Worm (Caenorhabditis elegans) whole organism, young adult: Measurements from ENCODE around the gene srw-98.

ENCODE experiments used
- B0019.2 ChIP-seq: fragments of 200-800 bp; sonication (Bioruptor generic); conservative IDR thresholded peaks from 2 replicates; pipeline ENCODE4 v1.3.6; 2022; ENCODE audit warnings: missing genetic modification reagents, missing genetic modification characterization, missing compliant biosample characterization
- C17E4.6 ChIP-seq: fragments of 200-800 bp; sonication (Bioruptor generic); IDR thresholded peaks from 2 replicates; pipeline ENCODE4 v1.3.6; 2022; ENCODE audit warnings: missing genetic modification reagents, missing genetic modification characterization, missing compliant biosample characterization
- F49E8.2 ChIP-seq: sonication (generic microtip); optimal IDR thresholded peaks from 3 replicates; lab custom pipeline; 2017; ENCODE audit warnings: missing genetic modification characterization, mild to moderate bottlenecking, missing compliant biosample characterization, antibody characterized with exemption, moderate library complexity; ENCODE audit not compliant: insufficient read depth
- F57C9.4 ChIP-seq: sonication (generic microtip); optimal IDR thresholded peaks from 2 replicates; lab custom pipeline; 2017; ENCODE audit warnings: mild to moderate bottlenecking, missing genetic modification characterization, missing compliant biosample characterization
- K12H6.12 ChIP-seq: fragments of 200-800 bp; sonication (Bioruptor generic); optimal IDR thresholded peaks from 2 replicates; lab custom pipeline; 2018; ENCODE audit warnings: mild to moderate bottlenecking, missing genetic modification characterization, missing compliant biosample characterization
- Y56A3A.18 ChIP-seq: fragments of 200-800 bp; sonication (Bioruptor generic); IDR thresholded peaks from 2 replicates; pipeline ENCODE4 v1.3.6; 2022; ENCODE audit warnings: missing genetic modification reagents, missing genetic modification characterization, missing compliant biosample characterization
- Y67H2A.10 ChIP-seq: fragments of 200-800 bp; sonication (Bioruptor generic); conservative IDR thresholded peaks from 2 replicates; pipeline ENCODE4 v1.3.6; 2022; ENCODE audit warnings: missing genetic modification reagents, missing genetic modification characterization, missing compliant biosample characterization
- ama-1 ChIP-seq, 3 experiments: fragments of 150-350 bp in 1 of 3; sonication (generic microtip) in 2 of 3; optimal IDR thresholded peaks; 2 replicates each; lab custom pipeline; 2014 to 2018; ENCODE audit warnings: missing biosample characterization in 2 of 3, missing genetic modification characterization in 2 of 3, missing genetic modification reagents in 2 of 3
- attf-3 ChIP-seq: fragments of 200-800 bp; sonication (Bioruptor generic); conservative IDR thresholded peaks from 2 replicates; pipeline ENCODE4 v1.3.6; 2022; ENCODE audit warnings: missing genetic modification reagents, missing genetic modification characterization, missing compliant biosample characterization
- attf-5 ChIP-seq: fragments of 200-800 bp; sonication (Bioruptor generic); optimal IDR thresholded peaks from 2 replicates; lab custom pipeline; 2018; ENCODE audit warnings: mild to moderate bottlenecking, missing genetic modification characterization, missing compliant biosample characterization
- bed-1 ChIP-seq: fragments of 200-800 bp; sonication (Bioruptor generic); IDR thresholded peaks from 2 replicates; pipeline ENCODE4 v1.3.6; 2022; ENCODE audit warnings: missing genetic modification reagents, missing genetic modification characterization, missing compliant biosample characterization
- bed-2 ChIP-seq: fragments of 200-800 bp; sonication (Bioruptor generic); IDR thresholded peaks from 2 replicates; pipeline ENCODE4 v1.3.6; 2022; ENCODE audit warnings: missing genetic modification reagents, missing genetic modification characterization, missing compliant biosample characterization
- ccch-3 ChIP-seq: fragments of 200-800 bp; sonication (Bioruptor generic); optimal IDR thresholded peaks from 2 replicates; lab custom pipeline; 2018; ENCODE audit warnings: mild to moderate bottlenecking, missing genetic modification characterization, missing compliant biosample characterization
- ceh-27 ChIP-seq: fragments of 200-800 bp; sonication (Bioruptor generic); optimal IDR thresholded peaks from 2 replicates; lab custom pipeline; 2018; ENCODE audit warnings: mild to moderate bottlenecking, missing genetic modification characterization, moderate library complexity, missing compliant biosample characterization
- ceh-58 ChIP-seq: fragments of 200-800 bp; sonication (Bioruptor generic); IDR thresholded peaks from 2 replicates; pipeline ENCODE4 v1.3.6; 2022; ENCODE audit warnings: missing genetic modification characterization, missing compliant biosample characterization
- ceh-79 ChIP-seq: sonication (generic microtip); optimal IDR thresholded peaks from 2 replicates; lab custom pipeline; 2017; ENCODE audit warnings: mild to moderate bottlenecking, missing genetic modification characterization, missing compliant biosample characterization
- efl-1 ChIP-seq: fragments of 150-350 bp; optimal IDR thresholded peaks from 2 replicates; lab custom pipeline; 2014; ENCODE audit warnings: missing biosample characterization, missing genetic modification reagents, missing genetic modification characterization
- egl-44 ChIP-seq: fragments of 200-800 bp; sonication (Bioruptor generic); IDR thresholded peaks from 2 replicates; pipeline ENCODE4 v1.3.6; 2022; ENCODE audit warnings: missing genetic modification reagents, missing genetic modification characterization, missing compliant biosample characterization
- egrh-3 ChIP-seq: fragments of 200-800 bp; sonication (Bioruptor generic); IDR thresholded peaks from 2 replicates; pipeline ENCODE4 v1.3.6; 2022; ENCODE audit warnings: missing genetic modification reagents, missing genetic modification characterization, missing compliant biosample characterization
- hlh-12 ChIP-seq: sonication (generic microtip); optimal IDR thresholded peaks from 2 replicates; lab custom pipeline; 2016; ENCODE audit warnings: missing genetic modification characterization, missing compliant biosample characterization
- hmg-1.2 ChIP-seq: fragments of 200-800 bp; sonication (Bioruptor generic); IDR thresholded peaks from 2 replicates; pipeline ENCODE4 v1.3.6; 2022; ENCODE audit warnings: missing genetic modification reagents, missing genetic modification characterization, missing compliant biosample characterization
- hmg-20 ChIP-seq: fragments of 200-800 bp; sonication (Bioruptor generic); IDR thresholded peaks from 2 replicates; pipeline ENCODE4 v1.3.6; 2022; ENCODE audit warnings: missing genetic modification reagents, missing genetic modification characterization, missing compliant biosample characterization
- hsf-1 ChIP-seq: fragments of 200-800 bp; sonication (Bioruptor generic); IDR thresholded peaks from 2 replicates; pipeline ENCODE4 v1.3.6; 2022; ENCODE audit warnings: missing genetic modification reagents, missing genetic modification characterization, missing compliant biosample characterization
- lag-1 ChIP-seq: fragments of 200-800 bp; sonication (Bioruptor generic); IDR thresholded peaks from 2 replicates; pipeline ENCODE4 v1.3.6; 2022; ENCODE audit warnings: missing genetic modification reagents, missing genetic modification characterization, missing compliant biosample characterization
- let-526 ChIP-seq: fragments of 200-800 bp; sonication (Bioruptor generic); IDR thresholded peaks from 2 replicates; pipeline ENCODE4 v1.3.6; 2022; ENCODE audit warnings: missing genetic modification reagents, missing genetic modification characterization, missing compliant biosample characterization
- lin-54 ChIP-seq: fragments of 200-800 bp; sonication (Bioruptor generic); optimal IDR thresholded peaks from 2 replicates; lab custom pipeline; 2018; ENCODE audit warnings: mild to moderate bottlenecking, missing genetic modification characterization, missing compliant biosample characterization
- madf-6 ChIP-seq: fragments of 200-800 bp; sonication (Bioruptor generic); IDR thresholded peaks from 2 replicates; pipeline ENCODE4 v1.3.6; 2022; ENCODE audit warnings: missing genetic modification reagents, missing genetic modification characterization, missing compliant biosample characterization
- mcd-1 ChIP-seq: fragments of 200-800 bp; sonication (Bioruptor generic); IDR thresholded peaks from 2 replicates; pipeline ENCODE4 v1.3.6; 2022; ENCODE audit warnings: missing genetic modification reagents, missing genetic modification characterization, missing compliant biosample characterization
- mes-4 ChIP-seq: sonication (generic microtip); optimal IDR thresholded peaks from 2 replicates; lab custom pipeline; 2016; ENCODE audit warnings: missing genotype, missing genetic modification characterization, missing compliant biosample characterization
- nfyb-1 ChIP-seq: fragments of 200-800 bp; sonication (Bioruptor generic); IDR thresholded peaks from 2 replicates; pipeline ENCODE4 v1.3.6; 2022; ENCODE audit warnings: missing genetic modification reagents, missing genetic modification characterization, missing compliant biosample characterization
- nhr-80 ChIP-seq: sonication (generic microtip); optimal IDR thresholded peaks from 2 replicates; lab custom pipeline; 2016; ENCODE audit warnings: missing genetic modification characterization, missing compliant biosample characterization
- nhr-90 ChIP-seq: sonication (generic microtip); optimal IDR thresholded peaks from 2 replicates; lab custom pipeline; 2016; ENCODE audit warnings: missing genotype, mild to moderate bottlenecking, missing genetic modification characterization, missing compliant biosample characterization
- pbrm-1 ChIP-seq: fragments of 200-800 bp; sonication (Bioruptor generic); IDR thresholded peaks from 2 replicates; pipeline ENCODE4 v1.3.6; 2022; ENCODE audit warnings: missing genetic modification reagents, missing genetic modification characterization, missing compliant biosample characterization
- rcor-1 ChIP-seq: fragments of 200-800 bp; sonication (Bioruptor generic); IDR thresholded peaks from 2 replicates; pipeline ENCODE4 v1.3.6; 2022; ENCODE audit warnings: missing genetic modification reagents, missing genetic modification characterization, missing compliant biosample characterization
- rpc-1 ChIP-seq, 2 experiments: fragments of 150-350 bp in 1 of 2; sonication (generic microtip) in 1 of 2; optimal IDR thresholded peaks; 2 replicates each; lab custom pipeline; 2014 to 2018; ENCODE audit warnings: missing biosample characterization in 1 of 2, missing genetic modification characterization in 1 of 2, missing genetic modification reagents in 1 of 2, missing genotype in 1 of 2
- sdz-38 ChIP-seq: sonication (generic microtip); optimal IDR thresholded peaks from 2 replicates; lab custom pipeline; 2016; ENCODE audit warnings: missing genotype, missing genetic modification characterization, missing compliant biosample characterization
- snpc-1.3 ChIP-seq: sonication (generic microtip); optimal IDR thresholded peaks from 2 replicates; lab custom pipeline; 2017; ENCODE audit warnings: missing genetic modification characterization, mild to moderate bottlenecking, missing compliant biosample characterization, antibody characterized with exemption, moderate library complexity, missing genotype, missing genetic modification reagents; ENCODE audit not compliant: insufficient read depth
- somi-1 ChIP-seq: fragments of 200-800 bp; sonication (Bioruptor generic); optimal IDR thresholded peaks from 2 replicates; lab custom pipeline; 2018; ENCODE audit warnings: mild to moderate bottlenecking, missing genetic modification characterization, missing compliant biosample characterization
- sptf-2 ChIP-seq: fragments of 200-800 bp; sonication (Bioruptor generic); optimal IDR thresholded peaks from 2 replicates; lab custom pipeline; 2018; ENCODE audit warnings: mild to moderate bottlenecking, missing genetic modification characterization, missing compliant biosample characterization

srw-98 gene

DNA sequence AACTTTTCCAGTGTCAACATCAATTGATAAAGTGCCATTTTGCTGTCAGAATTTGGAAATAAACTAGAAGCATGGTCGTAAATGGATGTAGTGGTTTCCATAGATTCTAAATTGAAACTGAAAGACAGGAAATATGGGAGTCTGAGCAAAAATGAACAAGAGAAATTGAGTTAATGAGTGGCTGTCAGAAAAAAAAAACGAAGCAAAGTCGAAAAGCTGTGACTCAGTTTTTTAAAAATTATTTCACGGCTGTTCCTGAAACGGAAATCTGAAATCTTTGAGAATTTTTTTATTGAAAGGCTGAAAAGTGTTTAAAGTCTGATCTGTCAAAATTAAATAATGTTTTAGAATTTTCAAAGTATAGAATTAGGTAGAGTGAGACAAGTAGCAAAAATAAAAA is at the start of gene srw-98:
srw-98 (minus strand) TSS at position 101 of the 400 bp plus-strand sequence.
- TF ChIP-seq bed-1 (no peak), pbrm-1 (no peak), rcor-1 (no peak), bed-2 (GFP tag; lab: Robert Waterston, UW) (no peak), sptf-2 (GFP tag; lab: Kevin White, UChicago) (no peak), mes-4 (tag; lab: Kevin White, UChicago) (no peak), ceh-79 (tag; lab: Kevin White, UChicago) (no peak), snpc-1.3 (no peak), nfyb-1 (no peak), nhr-80 (tag; lab: Kevin White, UChicago) (no peak), attf-3 (GFP tag; lab: Robert Waterston, UW) (no peak), efl-1 (GFP tag; lab: Kevin White, UChicago) (no peak), let-526 (no peak), F57C9.4 (tag; lab: Kevin White, UChicago) (no peak), ceh-58 (GFP tag; lab: Robert Waterston, UW) (no peak), hlh-12 (tag; lab: Kevin White, UChicago) (no peak), B0019.2 (GFP tag; lab: Robert Waterston, UW) (no peak), ccch-3 (no peak), egl-44 (GFP tag; lab: Robert Waterston, UW) (no peak), ceh-27 (GFP tag; lab: Kevin White, UChicago) (no peak)

DNA sequence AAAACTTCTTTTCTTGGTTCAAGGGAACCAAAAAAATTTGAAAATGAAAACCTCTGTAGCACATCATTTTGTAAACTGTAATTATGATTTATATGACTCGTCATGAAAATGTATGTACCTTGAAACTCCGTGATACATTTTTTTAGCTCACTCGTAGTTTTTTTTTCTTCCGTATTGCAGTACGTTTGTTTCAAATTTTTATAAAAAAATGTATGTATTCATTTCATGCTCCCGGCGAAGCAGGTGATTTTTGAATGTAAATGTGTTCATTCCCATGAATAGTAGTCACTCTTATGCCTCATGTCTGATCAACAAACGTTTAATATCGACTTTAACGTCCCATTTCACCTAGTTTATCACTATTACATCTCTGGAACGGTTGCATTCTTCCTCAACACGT is 47.2 kb upstream of the srw-98 start, which contains the start of gene sri-27:
sri-27 (plus strand) TSS at position 301 of the 400 bp plus-strand sequence.
- no peak for TF ChIP-seq mcd-1 (GFP tag; lab: Robert Waterston, UW)
- no peak for TF ChIP-seq sdz-38 (tag; lab: Kevin White, UChicago)
- no peak for TF ChIP-seq hmg-20 (GFP tag; lab: Robert Waterston, UW)
- TF ChIP-seq Y56A3A.18 (GFP tag; lab: Robert Waterston, UW): no peak
- TF ChIP-seq C17E4.6 (GFP tag; lab: Robert Waterston, UW): no peak
- TF ChIP-seq egrh-3: no peak
- no peak for TF ChIP-seq hsf-1 (GFP tag; lab: Robert Waterston, UW)
- no peak for TF ChIP-seq somi-1
- no peak for TF ChIP-seq nhr-90 (tag; lab: Kevin White, UChicago)
- no peak for TF ChIP-seq lin-54 (GFP tag; lab: Kevin White, UChicago)
- TF ChIP-seq hmg-1.2 (GFP tag; lab: Robert Waterston, UW): no peak
- no peak for TF ChIP-seq attf-5 (GFP tag; lab: Kevin White, UChicago)
- no peak for TF ChIP-seq lag-1 (GFP tag; lab: Robert Waterston, UW)
- no peak for TF ChIP-seq rpc-1 (optimal IDR thresholded peaks at IDR 0.05; lab: Kevin White, UChicago)
- no peak for TF ChIP-seq rpc-1 (tag; optimal IDR thresholded peaks at IDR 0.05; lab: Kevin White, UChicago)
- no peak for TF ChIP-seq let-526
- TF ChIP-seq K12H6.12 (tag; lab: Kevin White, UChicago): no peak
- TF ChIP-seq ama-1 (optimal IDR thresholded peaks at IDR 0.05; lab: Kevin White, UChicago): no peak
- TF ChIP-seq ama-1 (GFP tag; optimal IDR thresholded peaks at IDR 0.05; lab: Kevin White, UChicago): no peak
- no peak for TF ChIP-seq F49E8.2 (tag; lab: Kevin White, UChicago)
- no peak for TF ChIP-seq efl-1 (GFP tag; lab: Kevin White, UChicago)

DNA sequence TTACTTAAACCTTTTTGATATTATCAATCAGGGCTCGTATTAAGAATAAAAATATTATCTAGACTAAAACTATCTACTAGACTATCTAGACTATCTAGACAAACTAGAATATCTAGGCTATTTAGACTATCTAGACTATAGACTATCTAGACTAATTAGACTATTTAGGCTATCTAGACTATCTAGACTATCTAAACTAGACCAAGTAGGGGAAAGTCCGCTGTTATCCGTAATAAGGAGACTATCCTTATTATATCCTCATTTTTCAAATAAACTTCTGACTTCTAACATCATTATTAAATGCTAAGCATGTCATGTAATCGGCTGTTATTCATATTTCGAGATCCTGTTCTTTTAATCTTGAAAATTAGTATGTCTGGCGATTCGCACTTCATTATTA is 43.8 kb upstream of the srw-98 start, which contains the start of gene srw-101:
srw-101 (plus strand) TSS at position 301 of the 400 bp plus-strand sequence.
- TF ChIP-seq ceh-58 (GFP tag; lab: Robert Waterston, UW) (no peak), rcor-1 (no peak), madf-6 (GFP tag; lab: Robert Waterston, UW) (no peak), Y67H2A.10 (GFP tag; lab: Robert Waterston, UW) (no peak)
